Fruit fly (Drosophila melanogaster) whole organism, embryonic: Measurements from ENCODE around the gene RNF220.

Experiments
- Ada2b ChIP-seq: fragments of 200-800 bp; sonication (Bioruptor generic); IDR thresholded peaks from 2 replicates; pipeline ENCODE4 v1.3.6; 2022; ENCODE audit warnings: missing biosample characterization, missing genetic modification characterization
- B-H2 ChIP-seq: fragments of 200-800 bp; sonication (Bioruptor generic); optimal IDR thresholded peaks from 2 replicates; lab custom pipeline; 2018; ENCODE audit warnings: missing biosample characterization, mild to moderate bottlenecking, missing genetic modification characterization
- BEAF-32 ChIP-seq: fragments of 200-800 bp; sonication (Bioruptor generic); optimal IDR thresholded peaks from 3 replicates; lab custom pipeline; 2017; ENCODE audit warnings: missing biosample characterization, missing genetic modification characterization, mild to moderate bottlenecking, moderate library complexity, missing genetic modification reagents
- Bdp1 ChIP-seq: fragments of 200-800 bp; sonication (Bioruptor generic); optimal IDR thresholded peaks from 3 replicates; lab custom pipeline; 2016; ENCODE audit warnings: missing biosample characterization, missing genetic modification characterization
- CG10543 ChIP-seq: fragments of 200-800 bp; sonication (Bioruptor generic); optimal IDR thresholded peaks from 3 replicates; lab custom pipeline; 2017; ENCODE audit warnings: missing biosample characterization, mild to moderate bottlenecking, missing genetic modification characterization, moderate library complexity
- CG10654 ChIP-seq: fragments of 200-800 bp; sonication (Bioruptor generic); optimal IDR thresholded peaks from 2 replicates; lab custom pipeline; 2016; ENCODE audit warnings: missing biosample characterization, missing genetic modification characterization
- CG11247 ChIP-seq: fragments of 200-800 bp; sonication (Bioruptor generic); IDR thresholded peaks from 2 replicates; pipeline ENCODE4 v1.3.6; 2022; ENCODE audit warnings: missing biosample characterization, missing genetic modification characterization
- CG12236 ChIP-seq: fragments of 200-800 bp; sonication (Bioruptor generic); optimal IDR thresholded peaks from 2 replicates; lab custom pipeline; 2016; ENCODE audit warnings: missing biosample characterization, missing genetic modification characterization
- CG14965 ChIP-seq: fragments of 200-800 bp; sonication (Bioruptor generic); optimal IDR thresholded peaks from 2 replicates; lab custom pipeline; 2016; ENCODE audit warnings: missing biosample characterization, missing genetic modification characterization, borderline replicate concordance
- CG15073 ChIP-seq: fragments of 200-800 bp; sonication (Bioruptor generic); optimal IDR thresholded peaks from 2 replicates; lab custom pipeline; 2016; ENCODE audit warnings: missing biosample characterization, missing genetic modification characterization
- CG15269 ChIP-seq: fragments of 200-800 bp; sonication (Bioruptor generic); optimal IDR thresholded peaks from 2 replicates; lab custom pipeline; 2018; ENCODE audit warnings: missing biosample characterization, mild to moderate bottlenecking, missing genetic modification characterization, moderate library complexity
- CG15696 ChIP-seq: fragments of 200-800 bp; sonication (Bioruptor generic); optimal IDR thresholded peaks from 2 replicates; lab custom pipeline; 2019; ENCODE audit warnings: missing biosample characterization, mild to moderate bottlenecking, missing genetic modification characterization, moderate library complexity
- CG16815 ChIP-seq: fragments of 200-800 bp; sonication (Bioruptor generic); optimal IDR thresholded peaks from 3 replicates; lab custom pipeline; 2017; ENCODE audit warnings: missing biosample characterization, mild to moderate bottlenecking, missing genetic modification characterization
- CG17328 ChIP-seq: fragments of 200-800 bp; sonication (Bioruptor generic); IDR thresholded peaks from 2 replicates; pipeline ENCODE4 v1.3.6; 2022; ENCODE audit warnings: missing biosample characterization, missing genetic modification characterization
- CG30020 ChIP-seq: fragments of 200-800 bp; optimal IDR thresholded peaks from 2 replicates; lab custom pipeline; 2019; ENCODE audit warnings: missing biosample characterization, mild to moderate bottlenecking, missing genetic modification characterization, moderate library complexity
- CG3065 ChIP-seq: fragments of 200-800 bp; sonication (Bioruptor generic); optimal IDR thresholded peaks from 2 replicates; lab custom pipeline; 2016; ENCODE audit warnings: missing biosample characterization, missing genetic modification characterization
- CG3407 ChIP-seq: fragments of 200-800 bp; sonication (Bioruptor generic); optimal IDR thresholded peaks from 2 replicates; lab custom pipeline; 2018; ENCODE audit warnings: missing biosample characterization, mild to moderate bottlenecking, missing genetic modification characterization
- CG34224 ChIP-seq: fragments of 200-800 bp; sonication (Bioruptor generic); IDR thresholded peaks from 3 replicates; pipeline ENCODE4 v1.3.6; 2022; ENCODE audit warnings: missing biosample characterization, missing genetic modification characterization; ENCODE audit not compliant: partially characterized antibody
- CG4328 ChIP-seq: fragments of 200-800 bp; sonication (Bioruptor generic); optimal IDR thresholded peaks from 3 replicates; lab custom pipeline; 2017; ENCODE audit warnings: missing biosample characterization, missing genetic modification reagents, missing genetic modification characterization
- CG4424 ChIP-seq: fragments of 200-800 bp; sonication (Bioruptor generic); optimal IDR thresholded peaks from 3 replicates; lab custom pipeline; 2016; ENCODE audit warnings: missing biosample characterization, missing genetic modification characterization
- CG4617 ChIP-seq: fragments of 200-800 bp; sonication (Bioruptor generic); optimal IDR thresholded peaks from 3 replicates; lab custom pipeline; 2016; ENCODE audit warnings: missing biosample characterization, missing genetic modification characterization, borderline replicate concordance
- CG5245 ChIP-seq: fragments of 200-800 bp; sonication (Bioruptor generic); optimal IDR thresholded peaks from 3 replicates; lab custom pipeline; 2016; ENCODE audit warnings: missing biosample characterization, missing genetic modification characterization
- D19B ChIP-seq: fragments of 200-800 bp; sonication (Bioruptor generic); optimal IDR thresholded peaks from 2 replicates; lab custom pipeline; 2017; ENCODE audit warnings: missing biosample characterization, mild to moderate bottlenecking, missing genetic modification characterization
- Dip3 ChIP-seq: fragments of 200-800 bp; sonication (Bioruptor generic); optimal IDR thresholded peaks from 3 replicates; lab custom pipeline; 2016; ENCODE audit warnings: missing biosample characterization, missing genetic modification characterization
- Hand ChIP-seq: fragments of 200-800 bp; sonication (Bioruptor generic); optimal IDR thresholded peaks from 2 replicates; lab custom pipeline; 2017; ENCODE audit warnings: mild to moderate bottlenecking, missing biosample characterization, missing genetic modification reagents, missing genetic modification characterization
- Lim3 ChIP-seq: fragments of 200-800 bp; sonication (Bioruptor generic); IDR thresholded peaks from 2 replicates; pipeline ENCODE4 v1.3.6; 2022; ENCODE audit warnings: missing biosample characterization, missing genetic modification characterization
- Usf ChIP-seq: fragments of 200-800 bp; sonication (Bioruptor generic); optimal IDR thresholded peaks from 2 replicates; lab custom pipeline; 2017; ENCODE audit warnings: missing genotype, missing biosample characterization, missing genetic modification characterization
- Vsx1 ChIP-seq: fragments of 200-800 bp; sonication (Bioruptor generic); optimal IDR thresholded peaks from 2 replicates; lab custom pipeline; 2017; ENCODE audit warnings: missing biosample characterization, mild to moderate bottlenecking, missing genetic modification characterization, missing genetic modification reagents
- crc ChIP-seq: fragments of 200-800 bp; sonication (Bioruptor generic); optimal IDR thresholded peaks from 2 replicates; lab custom pipeline; 2016; ENCODE audit warnings: missing biosample characterization, missing genetic modification characterization
- croc ChIP-seq: fragments of 200-800 bp; sonication (Bioruptor generic); conservative IDR thresholded peaks from 3 replicates; pipeline ENCODE4 v1.3.6; 2022; ENCODE audit warnings: missing biosample characterization, missing genetic modification characterization
- dan ChIP-seq: fragments of 200-800 bp; sonication (Bioruptor generic); IDR thresholded peaks from 2 replicates; pipeline ENCODE4 v1.3.6; 2022; ENCODE audit warnings: missing biosample characterization, missing genetic modification characterization
- danr ChIP-seq: fragments of 200-800 bp; sonication (Bioruptor generic); IDR thresholded peaks from 2 replicates; pipeline ENCODE4 v1.3.6; 2022; ENCODE audit warnings: missing biosample characterization, missing genetic modification characterization
- eyg ChIP-seq: fragments of 200-800 bp; sonication (Bioruptor generic); optimal IDR thresholded peaks from 3 replicates; lab custom pipeline; 2016; ENCODE audit warnings: missing biosample characterization, missing genetic modification characterization
- fd64A ChIP-seq: fragments of 200-800 bp; sonication (Bioruptor generic); optimal IDR thresholded peaks from 3 replicates; lab custom pipeline; 2018; ENCODE audit warnings: missing biosample characterization, mild to moderate bottlenecking, missing genetic modification characterization
- gce ChIP-seq: fragments of 200-800 bp; sonication (Bioruptor generic); IDR thresholded peaks from 3 replicates; pipeline ENCODE4 v1.3.6; 2022; ENCODE audit warnings: missing biosample characterization, missing genetic modification characterization
- grn ChIP-seq: fragments of 200-800 bp; sonication (Bioruptor generic); optimal IDR thresholded peaks from 3 replicates; lab custom pipeline; 2017; ENCODE audit warnings: missing biosample characterization, missing genetic modification characterization
- kah ChIP-seq: fragments of 200-800 bp; sonication (Bioruptor generic); optimal IDR thresholded peaks from 2 replicates; lab custom pipeline; 2018; ENCODE audit warnings: missing biosample characterization, mild to moderate bottlenecking, missing genetic modification characterization
- klu ChIP-seq: fragments of 200-800 bp; sonication (Bioruptor generic); IDR thresholded peaks from 2 replicates; pipeline ENCODE4 v1.3.6; 2022; ENCODE audit warnings: missing biosample characterization, missing genetic modification characterization
- lab ChIP-seq: fragments of 200-800 bp; sonication (Bioruptor generic); optimal IDR thresholded peaks from 3 replicates; lab custom pipeline; 2017; ENCODE audit warnings: missing biosample characterization, missing genetic modification characterization, mild to moderate bottlenecking, moderate library complexity, missing genetic modification reagents
- luna ChIP-seq: fragments of 200-800 bp; sonication (Bioruptor generic); optimal IDR thresholded peaks from 2 replicates; lab custom pipeline; 2016; ENCODE audit warnings: missing biosample characterization, missing genetic modification characterization
- mam ChIP-seq: fragments of 200-800 bp; sonication (Bioruptor generic); optimal IDR thresholded peaks from 3 replicates; lab custom pipeline; 2016; ENCODE audit warnings: missing biosample characterization, missing genetic modification characterization
- pan ChIP-seq, 4 experiments: fragments of >200 bp in 3 of 4; fragments of 200-800 bp in 1 of 4; sonication (Bioruptor generic) in 1 of 4; optimal IDR thresholded peaks in 3 of 4; IDR thresholded peaks in 1 of 4; 2 replicates each; pipeline versions ENCODE4 v1.3.6 to Lab custom; 2017 to 2022; ENCODE audit warnings: missing biosample characterization in 2 of 4, missing genetic modification characterization in 2 of 4, mixed read lengths in 1 of 4
- shn ChIP-seq: fragments of 200-800 bp; sonication (Bioruptor generic); optimal IDR thresholded peaks from 3 replicates; lab custom pipeline; 2016; ENCODE audit warnings: missing biosample characterization, missing genetic modification characterization
- sr ChIP-seq: fragments of 200-800 bp; sonication (Bioruptor generic); IDR thresholded peaks from 3 replicates; pipeline ENCODE4 v1.3.6; 2022; ENCODE audit warnings: missing biosample characterization, missing genetic modification characterization
- stwl ChIP-seq: fragments of 200-800 bp; sonication (Bioruptor generic); optimal IDR thresholded peaks from 3 replicates; lab custom pipeline; 2018; ENCODE audit warnings: missing biosample characterization, mild to moderate bottlenecking, missing genetic modification characterization, moderate library complexity
- unpg ChIP-seq: fragments of 200-800 bp; sonication (Bioruptor generic); optimal IDR thresholded peaks from 3 replicates; lab custom pipeline; 2018; ENCODE audit warnings: missing biosample characterization, mild to moderate bottlenecking, missing genetic modification characterization, moderate library complexity
- wek ChIP-seq: fragments of 200-800 bp; sonication (Bioruptor generic); optimal IDR thresholded peaks from 3 replicates; lab custom pipeline; 2018; ENCODE audit warnings: missing biosample characterization, mild to moderate bottlenecking, missing genetic modification characterization, moderate library complexity
- zf30C ChIP-seq: fragments of 200-800 bp; sonication (Bioruptor generic); optimal IDR thresholded peaks from 3 replicates; lab custom pipeline; 2018; ENCODE audit warnings: missing biosample characterization, mild to moderate bottlenecking, missing genetic modification characterization

Gene RNF220

dm6 chr3R:22753895-22754774 is 27.9 kb upstream of the RNF220 start (continued):
- no peak for TF ChIP-seq CG15073 (GFP tag; lab: Kevin White, UChicago)
- peak; percentile 26 for TF ChIP-seq CG16815 (GFP tag; lab: Kevin White, UChicago)
- TF ChIP-seq Ada2b (GFP tag; lab: Robert Waterston, UW), result peak; percentile 57
- TF ChIP-seq B-H2, result peak; percentile 9
- TF ChIP-seq CG3065 (GFP tag; lab: Kevin White, UChicago), result no peak
- no peak for TF ChIP-seq klu
- TF ChIP-seq dan (GFP tag; lab: Robert Waterston, UW), result no peak
- TF ChIP-seq Vsx1 (GFP tag; lab: Kevin White, UChicago), result peak; percentile 51
- TF ChIP-seq shn, result peak; percentile 50
- TF ChIP-seq lab (GFP tag; lab: Kevin White, UChicago), result peak; percentile 44
- TF ChIP-seq CG17328 (GFP tag; lab: Robert Waterston, UW), result peak; percentile 68
- TF ChIP-seq Lim3 (GFP tag; lab: Robert Waterston, UW), result no peak
- TF ChIP-seq Usf (GFP tag; lab: Kevin White, UChicago), result no peak
- TF ChIP-seq Dip3, result peak; percentile 3
- no peak for TF ChIP-seq luna (GFP tag; lab: Kevin White, UChicago)
- no peak for TF ChIP-seq wek (GFP tag; lab: Kevin White, UChicago)
- TF ChIP-seq eyg (GFP tag; lab: Kevin White, UChicago), result no peak
- TF ChIP-seq CG10543 (GFP tag; lab: Kevin White, UChicago), result peak; percentile 90
- no peak for TF ChIP-seq pan (optimal IDR thresholded peaks at IDR 0.05; lab: Kevin White, UChicago)
- peak in 1 of 2 experiments; percentile 51 for TF ChIP-seq pan (GFP tag; optimal IDR thresholded peaks at IDR 0.05 in 1 of 2, IDR thresholded peaks at IDR 0.05 in 1 of 2)
- peak; percentile 64 for TF ChIP-seq CG4424 (GFP tag; lab: Kevin White, UChicago)
- TF ChIP-seq danr (GFP tag; lab: Robert Waterston, UW), result 0 out of 2 replicates have a peak, but pooled peaks have one; percentile 8
- TF ChIP-seq CG34224 (GFP tag; lab: Robert Waterston, UW), result peak; percentile 50; the same call in 2 of the 3 replicates
- peak; percentile 46 for TF ChIP-seq CG3407 (GFP tag; lab: Kevin White, UChicago)
- peak; percentile 33 for TF ChIP-seq kah
- peak; percentile 65; the same call in 2 of the 3 replicates for TF ChIP-seq gce
- peak; percentile 39 for TF ChIP-seq CG10654
- TF ChIP-seq CG5245, result peak; percentile 33
- TF ChIP-seq BEAF-32 (GFP tag; lab: Kevin White, UChicago), result no peak
- TF ChIP-seq mam (GFP tag; lab: Kevin White, UChicago), result peak; percentile 58
- TF ChIP-seq CG4328 (GFP tag; lab: Kevin White, UChicago), result peak; percentile 58
- peak; percentile 46 for TF ChIP-seq fd64A (GFP tag; lab: Kevin White, UChicago)
- TF ChIP-seq CG15269 (tag; lab: Kevin White, UChicago), result peak; percentile 81
- TF ChIP-seq Bdp1 (GFP tag; lab: Kevin White, UChicago), result no peak
- peak; percentile 13 for TF ChIP-seq CG12236 (GFP tag; lab: Kevin White, UChicago)
- no peak for TF ChIP-seq zf30C (GFP tag; lab: Kevin White, UChicago)
- TF ChIP-seq croc (GFP tag; lab: Robert Waterston, UW), result no peak; the same call in 2 of the 3 replicates
- 0 out of 3 replicates have a peak, but pooled peaks have one; percentile 28 for TF ChIP-seq sr (GFP tag; lab: Robert Waterston, UW)
- no peak for TF ChIP-seq CG4617 (GFP tag; lab: Kevin White, UChicago)
- TF ChIP-seq CG14965 (GFP tag; lab: Kevin White, UChicago), result no peak
- no peak for TF ChIP-seq stwl (tag; lab: Kevin White, UChicago)
- no peak for TF ChIP-seq grn
- TF ChIP-seq D19B, result peak; percentile 59
- no peak for TF ChIP-seq CG15696 (tag; lab: Kevin White, UChicago)
- peak; percentile 52 for TF ChIP-seq unpg (GFP tag; lab: Kevin White, UChicago)
- TF ChIP-seq crc (GFP tag; lab: Kevin White, UChicago), result peak; percentile 48
- TF ChIP-seq CG11247 (GFP tag; lab: Robert Waterston, UW), result peak; percentile 14; the same call in 1 of the 2 replicates
- TF ChIP-seq Hand, result no peak
- peak; percentile 17 for TF ChIP-seq CG30020 (tag; lab: Kevin White, UChicago)
